Fruit fly (Drosophila melanogaster): ENCODE data around the gene TP53INP.

The TP53INP gene

dm6 chr3L:4461454-4462045 lies 54.8 kb downstream of the TP53INP start, which contains the start of gene CG15023 (continued):
- TF ChIP-seq Chrac-16 (GFP tag; optimal IDR thresholded peaks at IDR 0.05) (no peak), vvl (GFP tag; IDR thresholded peaks at IDR 0.05) (no peak), CG6689 (GFP tag; IDR thresholded peaks at IDR 0.05) (peak; percentile 25; the same call in 1 of the 2 replicates), CG17361 (GFP tag; IDR thresholded peaks at IDR 0.05) (0 out of 3 replicates have a peak, but pooled peaks have one; percentile 30), Oli (tag; optimal IDR thresholded peaks at IDR 0.05) (peak; percentile 43), CrebB (tag; optimal IDR thresholded peaks at IDR 0.05) (no peak), CG10321 (GFP tag; IDR thresholded peaks at IDR 0.05) (no peak), lab (GFP tag; optimal IDR thresholded peaks at IDR 0.05) (peak; percentile 47), danr (GFP tag; IDR thresholded peaks at IDR 0.05) (0 out of 2 replicates have a peak, but pooled peaks have one; percentile 7), dysf (GFP tag; IDR thresholded peaks at IDR 0.05) (peak; percentile 69; the same call in 2 of the 3 replicates), nmo (GFP tag; optimal IDR thresholded peaks at IDR 0.05) (peak; percentile 11), row (GFP tag; IDR thresholded peaks at IDR 0.05) (no peak; the same call in 1 of the 3 replicates), CkIIα-i1 (GFP tag; IDR thresholded peaks at IDR 0.05) (no peak), CG12769 (tag; optimal IDR thresholded peaks at IDR 0.05) (peak; percentile 16), CG12942 (GFP tag; optimal IDR thresholded peaks at IDR 0.05) (no peak), CG11695 (GFP tag; IDR thresholded peaks at IDR 0.05) (peak; percentile 53; the same call in 1 of the 3 replicates), fd64A (GFP tag; optimal IDR thresholded peaks at IDR 0.05) (no peak), bsh (GFP tag; optimal IDR thresholded peaks at IDR 0.05) (peak in 1 of 2 experiments; percentile 7), CG2889 (GFP tag; IDR thresholded peaks at IDR 0.05) (0 out of 3 replicates have a peak, but pooled peaks have one; percentile 31), Usf (GFP tag; optimal IDR thresholded peaks at IDR 0.05) (no peak), CG16813 (GFP tag; IDR thresholded peaks at IDR 0.05; ENCODE audit: partially characterized antibody) (no peak), prd (optimal IDR thresholded peaks at IDR 0.05) (no peak), prd (GFP tag; IDR thresholded peaks at IDR 0.05) (0 out of 3 replicates have a peak, but pooled peaks have one; percentile 21), ranshi (GFP tag; IDR thresholded peaks at IDR 0.05) (peak; percentile 23; the same call in 1 of the 2 replicates), CG11560 (tag; IDR thresholded peaks at IDR 0.05) (no peak), Jarid2 (GFP tag; optimal IDR thresholded peaks at IDR 0.05) (no peak), CG15011 (GFP tag; optimal IDR thresholded peaks at IDR 0.05) (no peak), ac (GFP tag; optimal IDR thresholded peaks at IDR 0.05) (no peak), CG7839 (tag; optimal IDR thresholded peaks at IDR 0.05) (peak; percentile 39), E2f2 (GFP tag; IDR thresholded peaks at IDR 0.05) (0 out of 2 replicates have a peak, but pooled peaks have one; percentile 7), CG11247 (GFP tag; IDR thresholded peaks at IDR 0.05) (0 out of 2 replicates have a peak, but pooled peaks have one; percentile 19), ci (GFP tag; IDR thresholded peaks at IDR 0.05) (0 out of 3 replicates have a peak, but pooled peaks have one; percentile 36), Hmr (GFP tag; optimal IDR thresholded peaks at IDR 0.05) (peak; percentile 41), sima (GFP tag; optimal IDR thresholded peaks at IDR 0.05) (no peak), Atf-2 (GFP tag; optimal IDR thresholded peaks at IDR 0.05) (no peak), Xbp1 (GFP tag; optimal IDR thresholded peaks at IDR 0.05) (peak; percentile 0), peb (GFP tag; IDR thresholded peaks at IDR 0.05) (no peak), Bdp1 (GFP tag; optimal IDR thresholded peaks at IDR 0.05) (no peak), sug (tag; optimal IDR thresholded peaks at IDR 0.05) (no peak), CG17568 (GFP tag; optimal IDR thresholded peaks at IDR 0.05) (peak; percentile 17), PHDP (tag; optimal IDR thresholded peaks at IDR 0.05) (peak; percentile 30), lmd (GFP tag; IDR thresholded peaks at IDR 0.05) (peak; percentile 42; the same call in 1 of the 2 replicates), CG10462 (GFP tag; optimal IDR thresholded peaks at IDR 0.05) (no peak), aop (GFP tag; IDR thresholded peaks at IDR 0.05) (no peak), CG4328 (GFP tag; optimal IDR thresholded peaks at IDR 0.05) (no peak), sna (GFP tag; IDR thresholded peaks at IDR 0.05; ENCODE audit: partially characterized antibody) (no peak), CG2116 (GFP tag; optimal IDR thresholded peaks at IDR 0.05) (no peak), Sry-δ (GFP tag; optimal IDR thresholded peaks at IDR 0.05) (no peak), YL-1 (GFP tag; optimal IDR thresholded peaks at IDR 0.05) (no peak), ara (GFP tag; IDR thresholded peaks at IDR 0.05) (no peak)
